Fruit fly (Drosophila melanogaster): Measurements from ENCODE around the gene IM33.
A peak's percentile ranks its signal among the peaks of the same experiment; 100 is the strongest.

The IM33 gene

dm6 chr2L:3697772-3698171 is 1.3 kb upstream of the IM33 start, which contains the start of gene CG3604:
Gene CG3604 (minus strand): TSS chr2L:3697872.
- TF ChIP-seq Crg-1 (GFP tag; optimal IDR thresholded peaks at IDR 0.05) (no peak), CG14711 (tag; optimal IDR thresholded peaks at IDR 0.05) (no peak), CG33017 (tag; optimal IDR thresholded peaks at IDR 0.05) (no peak), CG1620 (GFP tag; optimal IDR thresholded peaks at IDR 0.05) (no peak), kay (GFP tag; ENCODE audit: borderline replicate concordance) (no peak), tj (GFP tag; optimal IDR thresholded peaks at IDR 0.05) (no peak), CG12768 (GFP tag; optimal IDR thresholded peaks at IDR 0.05) (no peak), cnc (optimal IDR thresholded peaks at IDR 0.05) (no peak), cic (GFP tag; optimal IDR thresholded peaks at IDR 0.05) (no peak), Mnt (GFP tag; optimal IDR thresholded peaks at IDR 0.05) (no peak), Clk (GFP tag; optimal IDR thresholded peaks at IDR 0.05) (no peak), Hr96 (GFP tag; optimal IDR thresholded peaks at IDR 0.05) (no peak), pad (GFP tag; optimal IDR thresholded peaks at IDR 0.05) (no peak), CG7045 (GFP tag; optimal IDR thresholded peaks at IDR 0.05) (no peak), ovo (GFP tag; optimal IDR thresholded peaks at IDR 0.05) (no peak), CG11617 (GFP tag; optimal IDR thresholded peaks at IDR 0.05) (no peak), CG7101 (tag; optimal IDR thresholded peaks at IDR 0.05) (no peak)

- TF ChIP-seq CG11617 (GFP tag; optimal IDR thresholded peaks at IDR 0.05) (no peak), cic (GFP tag; optimal IDR thresholded peaks at IDR 0.05) (peak; percentile 25), CG7045 (GFP tag; optimal IDR thresholded peaks at IDR 0.05) (no peak), CG33017 (tag; optimal IDR thresholded peaks at IDR 0.05) (no peak), kay (GFP tag; ENCODE audit: borderline replicate concordance) (peak; percentile 36)
Observed at dm6 chr2L:3695361-3695818, 1.1 kb downstream of the IM33 start, which contains the start of gene CG16713. Gene CG16713 (minus strand): TSS chr2L:3695411.

- TF ChIP-seq CG7045 (GFP tag; optimal IDR thresholded peaks at IDR 0.05): no peak
- no peak for TF ChIP-seq CG33017 (tag; optimal IDR thresholded peaks at IDR 0.05)
- TF ChIP-seq kay (GFP tag; ENCODE audit: borderline replicate concordance): no peak
- TF ChIP-seq Crg-1 (GFP tag; optimal IDR thresholded peaks at IDR 0.05): no peak
- no peak for TF ChIP-seq toe (GFP tag; optimal IDR thresholded peaks at IDR 0.05)
- no peak for TF ChIP-seq cic (GFP tag; optimal IDR thresholded peaks at IDR 0.05)
- TF ChIP-seq CG12768 (GFP tag; optimal IDR thresholded peaks at IDR 0.05): no peak
- TF ChIP-seq CG1620 (GFP tag; optimal IDR thresholded peaks at IDR 0.05): no peak
- TF ChIP-seq pad (GFP tag; optimal IDR thresholded peaks at IDR 0.05): no peak
- TF ChIP-seq bab1 (GFP tag; optimal IDR thresholded peaks at IDR 0.05): no peak
- TF ChIP-seq cnc (optimal IDR thresholded peaks at IDR 0.05): no peak
- TF ChIP-seq Mnt (GFP tag; optimal IDR thresholded peaks at IDR 0.05): no peak
- no peak for TF ChIP-seq Clk (GFP tag; optimal IDR thresholded peaks at IDR 0.05)
Observed at dm6 chr2L:3694920-3695319, 1.5 kb downstream of the IM33 start, which contains the start of gene CG43165. Gene CG43165 (minus strand): TSS chr2L:3695020.

- TF ChIP-seq CG14711 (tag; optimal IDR thresholded peaks at IDR 0.05) (no peak), Hr96 (GFP tag; optimal IDR thresholded peaks at IDR 0.05) (no peak), cic (GFP tag; optimal IDR thresholded peaks at IDR 0.05) (no peak), CG11617 (GFP tag; optimal IDR thresholded peaks at IDR 0.05) (no peak), CG1620 (GFP tag; optimal IDR thresholded peaks at IDR 0.05) (no peak), CG12768 (GFP tag; optimal IDR thresholded peaks at IDR 0.05) (no peak), CG5204 (GFP tag; optimal IDR thresholded peaks at IDR 0.05) (no peak), pad (GFP tag; optimal IDR thresholded peaks at IDR 0.05) (no peak), tj (GFP tag; optimal IDR thresholded peaks at IDR 0.05) (no peak), cnc (optimal IDR thresholded peaks at IDR 0.05) (no peak), CG7045 (GFP tag; optimal IDR thresholded peaks at IDR 0.05) (no peak), ovo (GFP tag; optimal IDR thresholded peaks at IDR 0.05) (no peak), toe (GFP tag; optimal IDR thresholded peaks at IDR 0.05) (no peak)
Observed at dm6 chr2L:3693805-3694204, 2.7 kb downstream of the IM33 start, which contains the start of gene Acp24A4. Gene Acp24A4 (minus strand): TSS chr2L:3693905.

DNA sequence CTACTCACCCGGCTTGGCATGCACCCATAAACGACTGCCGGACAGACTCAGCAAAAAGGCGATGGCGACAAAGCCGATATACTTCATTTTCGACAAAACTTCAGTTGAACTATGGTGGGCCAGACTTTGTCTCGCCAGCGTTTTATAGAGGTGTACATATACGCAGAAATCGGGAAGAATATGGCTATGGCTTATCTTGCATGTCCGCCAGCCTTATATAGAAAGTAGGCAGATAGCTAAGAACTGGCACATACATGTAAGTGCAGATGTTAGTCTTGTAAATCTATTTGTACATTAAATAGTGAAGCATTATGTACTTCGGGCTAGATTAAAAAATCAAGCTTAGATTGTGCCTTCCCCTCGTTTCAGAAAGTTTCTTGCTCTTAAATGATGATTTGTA is 3.4 kb downstream of the IM33 start, which contains the start of gene CG3513:
Gene CG3513 (minus strand): TSS at position 101 of the 400 bp plus-strand sequence.
- TF ChIP-seq CG7045 (GFP tag; optimal IDR thresholded peaks at IDR 0.05) (no peak), CG5204 (GFP tag; optimal IDR thresholded peaks at IDR 0.05) (no peak), Mnt (GFP tag; optimal IDR thresholded peaks at IDR 0.05) (no peak), Hr96 (GFP tag; optimal IDR thresholded peaks at IDR 0.05) (no peak), ovo (GFP tag; optimal IDR thresholded peaks at IDR 0.05) (no peak), toe (GFP tag; optimal IDR thresholded peaks at IDR 0.05) (no peak), bab1 (GFP tag; optimal IDR thresholded peaks at IDR 0.05) (no peak), Clk (GFP tag; optimal IDR thresholded peaks at IDR 0.05) (no peak), CG33017 (tag; optimal IDR thresholded peaks at IDR 0.05) (no peak), CG7101 (tag; optimal IDR thresholded peaks at IDR 0.05) (no peak), kay (GFP tag; ENCODE audit: borderline replicate concordance) (no peak), CG14711 (tag; optimal IDR thresholded peaks at IDR 0.05) (no peak), CG11617 (GFP tag; optimal IDR thresholded peaks at IDR 0.05) (no peak), CG1620 (GFP tag; optimal IDR thresholded peaks at IDR 0.05) (no peak), tj (GFP tag; optimal IDR thresholded peaks at IDR 0.05) (no peak), cnc (optimal IDR thresholded peaks at IDR 0.05) (no peak), Crg-1 (GFP tag; optimal IDR thresholded peaks at IDR 0.05) (no peak)

DNA sequence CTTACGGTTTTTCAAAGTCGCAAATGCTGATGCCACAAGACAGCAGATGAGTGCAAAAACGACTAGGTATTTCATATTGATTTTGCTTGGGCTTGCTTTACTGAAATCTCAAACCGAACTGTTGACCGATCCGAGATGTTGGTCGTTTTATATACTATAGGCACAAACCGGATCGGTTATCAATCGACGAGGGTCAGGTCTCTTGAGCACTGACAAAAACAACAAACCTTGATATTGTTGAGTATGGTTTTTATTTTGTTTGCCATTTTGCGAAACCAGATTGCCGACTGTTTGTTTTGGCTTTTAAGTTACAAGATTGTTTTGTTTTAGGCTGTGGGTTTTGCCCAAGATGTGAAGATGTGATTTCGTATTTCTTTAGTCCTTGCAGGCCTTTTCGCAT is 4.0 kb downstream of the IM33 start, which contains the start of gene CG16704:
Gene CG16704 (minus strand): TSS at position 122 of the 400 bp plus-strand sequence.
- no peak for TF ChIP-seq pad (GFP tag; optimal IDR thresholded peaks at IDR 0.05)
- no peak for TF ChIP-seq CG1620 (GFP tag; optimal IDR thresholded peaks at IDR 0.05)
- no peak for TF ChIP-seq CG7045 (GFP tag; optimal IDR thresholded peaks at IDR 0.05)
- TF ChIP-seq CG5204 (GFP tag; optimal IDR thresholded peaks at IDR 0.05): no peak
- no peak for TF ChIP-seq bab1 (GFP tag; optimal IDR thresholded peaks at IDR 0.05)
- no peak for TF ChIP-seq cic (GFP tag; optimal IDR thresholded peaks at IDR 0.05)
- no peak for TF ChIP-seq tj (GFP tag; optimal IDR thresholded peaks at IDR 0.05)
- TF ChIP-seq CG14711 (tag; optimal IDR thresholded peaks at IDR 0.05): no peak
- TF ChIP-seq CG12768 (GFP tag; optimal IDR thresholded peaks at IDR 0.05): no peak
- no peak for TF ChIP-seq cnc (optimal IDR thresholded peaks at IDR 0.05)
- TF ChIP-seq CG7101 (tag; optimal IDR thresholded peaks at IDR 0.05): no peak
- TF ChIP-seq ovo (GFP tag; optimal IDR thresholded peaks at IDR 0.05): no peak
- no peak for TF ChIP-seq Hr96 (GFP tag; optimal IDR thresholded peaks at IDR 0.05)
- no peak for TF ChIP-seq CG11617 (GFP tag; optimal IDR thresholded peaks at IDR 0.05)
